Fruit fly (Drosophila melanogaster) whole organism, embryonic: ENCODE results near the gene hang.
A peak's percentile ranks its signal among the peaks of the same experiment; 100 is the strongest.

Experiments used
- Bgb ChIP-seq: fragments of 200-800 bp; sonication (Bioruptor generic); IDR thresholded peaks from 2 replicates; pipeline ENCODE4 v1.3.6; 2022; ENCODE audit warnings: missing biosample characterization, missing genetic modification characterization; ENCODE audit not compliant: partially characterized antibody
- CG10274 ChIP-seq: fragments of 200-800 bp; sonication (Bioruptor generic); optimal IDR thresholded peaks from 3 replicates; lab custom pipeline; 2017; ENCODE audit warnings: missing biosample characterization, mild to moderate bottlenecking, missing genetic modification characterization
- CG10431 ChIP-seq: fragments of 200-800 bp; sonication (Bioruptor generic); optimal IDR thresholded peaks from 3 replicates; lab custom pipeline; 2018; ENCODE audit warnings: missing biosample characterization, mild to moderate bottlenecking, missing genetic modification characterization
- CG10959 ChIP-seq: fragments of 200-800 bp; sonication (Bioruptor generic); IDR thresholded peaks from 2 replicates; pipeline ENCODE4 v1.3.6; 2022; ENCODE audit warnings: missing biosample characterization, missing genetic modification characterization
- CG11247 ChIP-seq: fragments of 200-800 bp; sonication (Bioruptor generic); IDR thresholded peaks from 2 replicates; pipeline ENCODE4 v1.3.6; 2022; ENCODE audit warnings: missing biosample characterization, missing genetic modification characterization
- CG11560 ChIP-seq: fragments of 200-800 bp; sonication (Bioruptor generic); IDR thresholded peaks from 3 replicates; pipeline ENCODE4 v1.3.6; 2022; ENCODE audit warnings: missing biosample characterization, missing genetic modification characterization
- CG11696 ChIP-seq: fragments of 200-800 bp; sonication (Bioruptor generic); IDR thresholded peaks from 2 replicates; pipeline ENCODE4 v1.3.6; 2022; ENCODE audit warnings: missing biosample characterization, missing genetic modification characterization
- CG12942 ChIP-seq: fragments of 200-800 bp; sonication (Bioruptor generic); optimal IDR thresholded peaks from 3 replicates; lab custom pipeline; 2016; ENCODE audit warnings: missing biosample characterization, missing genetic modification characterization
- CG15696 ChIP-seq: fragments of 200-800 bp; sonication (Bioruptor generic); optimal IDR thresholded peaks from 2 replicates; lab custom pipeline; 2019; ENCODE audit warnings: missing biosample characterization, mild to moderate bottlenecking, missing genetic modification characterization, moderate library complexity
- CG16815 ChIP-seq: fragments of 200-800 bp; sonication (Bioruptor generic); optimal IDR thresholded peaks from 3 replicates; lab custom pipeline; 2017; ENCODE audit warnings: missing biosample characterization, mild to moderate bottlenecking, missing genetic modification characterization
- CG16863 ChIP-seq: fragments of 200-800 bp; sonication (Bioruptor generic); optimal IDR thresholded peaks from 3 replicates; lab custom pipeline; 2016; ENCODE audit warnings: missing biosample characterization, missing genetic modification characterization
- CG17328 ChIP-seq: fragments of 200-800 bp; sonication (Bioruptor generic); IDR thresholded peaks from 2 replicates; pipeline ENCODE4 v1.3.6; 2022; ENCODE audit warnings: missing biosample characterization, missing genetic modification characterization
- CG17829 ChIP-seq: fragments of 200-800 bp; optimal IDR thresholded peaks from 2 replicates; lab custom pipeline; 2019; ENCODE audit warnings: missing biosample characterization, mild to moderate bottlenecking, missing genetic modification characterization, moderate library complexity
- CG18011 ChIP-seq: fragments of 200-800 bp; sonication (Bioruptor generic); optimal IDR thresholded peaks from 2 replicates; lab custom pipeline; 2017; ENCODE audit warnings: missing biosample characterization, missing genetic modification characterization, mild to moderate bottlenecking, moderate library complexity, missing genotype
- CG2120 ChIP-seq: fragments of 200-800 bp; sonication (Bioruptor generic); optimal IDR thresholded peaks from 3 replicates; lab custom pipeline; 2016; ENCODE audit warnings: missing biosample characterization, missing genetic modification characterization
- CG2889 ChIP-seq: fragments of 200-800 bp; sonication (Bioruptor generic); IDR thresholded peaks from 3 replicates; pipeline ENCODE4 v1.3.6; 2022; ENCODE audit warnings: missing biosample characterization, missing genetic modification characterization
- CG32772 ChIP-seq: fragments of 200-800 bp; sonication (Bioruptor generic); IDR thresholded peaks from 2 replicates; pipeline ENCODE4 v1.3.6; 2022; ENCODE audit warnings: missing biosample characterization, missing genetic modification characterization
- CG42726 ChIP-seq: fragments of 200-800 bp; sonication (Bioruptor generic); IDR thresholded peaks from 2 replicates; pipeline ENCODE4 v1.3.6; 2022; ENCODE audit warnings: missing biosample characterization, missing genetic modification characterization; ENCODE audit not compliant: partially characterized antibody
- CG4617 ChIP-seq: fragments of 200-800 bp; sonication (Bioruptor generic); optimal IDR thresholded peaks from 3 replicates; lab custom pipeline; 2016; ENCODE audit warnings: missing biosample characterization, missing genetic modification characterization, borderline replicate concordance
- CG6175 ChIP-seq: fragments of 200-800 bp; sonication (Bioruptor generic); IDR thresholded peaks from 3 replicates; pipeline ENCODE4 v1.3.6; 2022; ENCODE audit warnings: missing biosample characterization, missing genetic modification characterization
- CG7963 ChIP-seq: fragments of 200-800 bp; sonication (Bioruptor generic); IDR thresholded peaks from 3 replicates; pipeline ENCODE4 v1.3.6; 2022; ENCODE audit warnings: missing biosample characterization, missing genetic modification characterization; ENCODE audit not compliant: partially characterized antibody
- CG8290 ChIP-seq, 3 experiments: fragments of 200-800 bp; sonication (Bioruptor generic); optimal IDR thresholded peaks; 2 replicates each; lab custom pipeline; 2016 to 2019; ENCODE audit warnings: missing biosample characterization in 3 of 3, missing genetic modification characterization in 3 of 3, mild to moderate bottlenecking in 2 of 3, moderate library complexity in 1 of 3
- CG8478 ChIP-seq: fragments of >200 bp; optimal IDR thresholded peaks from 2 replicates; lab custom pipeline; 2018
- Drgx ChIP-seq: fragments of 200-800 bp; sonication (Bioruptor generic); IDR thresholded peaks from 2 replicates; pipeline ENCODE4 v1.3.6; 2022; ENCODE audit warnings: missing biosample characterization, missing genetic modification characterization
- Eip74EF ChIP-seq, 2 experiments: fragments of 200-800 bp in 1 of 2; fragments of >200 bp in 1 of 2; sonication (Bioruptor generic) in 1 of 2; optimal IDR thresholded peaks; 2 replicates each; lab custom pipeline; 2017 to 2019; ENCODE audit warnings: missing biosample characterization in 2 of 2, missing genetic modification characterization in 2 of 2, mild to moderate bottlenecking in 1 of 2, moderate library complexity in 1 of 2
- Lhr ChIP-seq: fragments of 200-800 bp; sonication (Bioruptor generic); optimal IDR thresholded peaks from 3 replicates; lab custom pipeline; 2017; ENCODE audit warnings: mild to moderate bottlenecking, missing biosample characterization, missing genetic modification reagents, missing genetic modification characterization
- Max ChIP-seq: fragments of 200-800 bp; sonication (Bioruptor generic); optimal IDR thresholded peaks from 2 replicates; lab custom pipeline; 2016; ENCODE audit warnings: missing biosample characterization, mild to moderate bottlenecking, missing genetic modification characterization
- NFAT ChIP-seq: fragments of 200-800 bp; sonication (Bioruptor generic); IDR thresholded peaks from 2 replicates; pipeline ENCODE4 v1.3.6; 2022; ENCODE audit warnings: missing biosample characterization, missing genetic modification characterization
- Neu2 ChIP-seq: fragments of 200-800 bp; sonication (Bioruptor generic); optimal IDR thresholded peaks from 3 replicates; lab custom pipeline; 2016; ENCODE audit warnings: missing biosample characterization, missing genetic modification characterization, borderline replicate concordance
- Oli ChIP-seq: fragments of 200-800 bp; sonication (Bioruptor generic); optimal IDR thresholded peaks from 2 replicates; lab custom pipeline; 2018; ENCODE audit warnings: missing biosample characterization, mild to moderate bottlenecking, missing genetic modification characterization, moderate library complexity
- Pdp1 ChIP-seq, 2 experiments: fragments of 200-800 bp; sonication (Bioruptor generic); optimal IDR thresholded peaks; 3 replicates each; lab custom pipeline; 2016; ENCODE audit warnings: missing biosample characterization in 2 of 2, missing genetic modification characterization in 2 of 2, mild to moderate bottlenecking in 1 of 2, moderate library complexity in 1 of 2
- Vsx1 ChIP-seq: fragments of 200-800 bp; sonication (Bioruptor generic); optimal IDR thresholded peaks from 2 replicates; lab custom pipeline; 2017; ENCODE audit warnings: missing biosample characterization, mild to moderate bottlenecking, missing genetic modification characterization, missing genetic modification reagents
- abd-A ChIP-seq: fragments of 200-800 bp; sonication (Bioruptor generic); optimal IDR thresholded peaks from 3 replicates; lab custom pipeline; 2019; ENCODE audit warnings: missing biosample characterization, mild to moderate bottlenecking, missing genetic modification characterization, moderate library complexity
- al ChIP-seq: fragments of 200-800 bp; sonication (Bioruptor generic); IDR thresholded peaks from 2 replicates; pipeline ENCODE4 v1.3.6; 2022; ENCODE audit warnings: missing biosample characterization, missing genetic modification characterization
- ash1 ChIP-seq: fragments of 200-800 bp; sonication (Bioruptor generic); optimal IDR thresholded peaks from 2 replicates; lab custom pipeline; 2018; ENCODE audit warnings: missing biosample characterization, mild to moderate bottlenecking, missing genetic modification characterization
- btn ChIP-seq: fragments of 200-800 bp; sonication (Bioruptor generic); optimal IDR thresholded peaks from 2 replicates; lab custom pipeline; 2016; ENCODE audit warnings: missing biosample characterization, missing genetic modification characterization
- corto ChIP-seq: fragments of 200-800 bp; sonication (Bioruptor generic); optimal IDR thresholded peaks from 2 replicates; lab custom pipeline; 2016; ENCODE audit warnings: missing biosample characterization, mild to moderate bottlenecking, missing genetic modification characterization, moderate library complexity
- hbn ChIP-seq: fragments of 200-800 bp; sonication (Bioruptor generic); IDR thresholded peaks from 2 replicates; pipeline ENCODE4 v1.3.6; 2022; ENCODE audit warnings: missing biosample characterization, missing genetic modification characterization; ENCODE audit not compliant: partially characterized antibody
- hkb ChIP-seq, 2 experiments: fragments of 200-800 bp in 1 of 2; fragments of >200 bp in 1 of 2; sonication (Bioruptor generic) in 1 of 2; IDR thresholded peaks in 1 of 2; optimal IDR thresholded peaks in 1 of 2; 2 replicates each; pipeline versions ENCODE4 v1.3.6 to Lab custom; 2017 to 2022; ENCODE audit warnings: missing biosample characterization in 1 of 2, missing genetic modification characterization in 1 of 2
- kah ChIP-seq: fragments of 200-800 bp; sonication (Bioruptor generic); optimal IDR thresholded peaks from 2 replicates; lab custom pipeline; 2018; ENCODE audit warnings: missing biosample characterization, mild to moderate bottlenecking, missing genetic modification characterization
- peb ChIP-seq: fragments of 200-800 bp; sonication (Bioruptor generic); IDR thresholded peaks from 2 replicates; pipeline ENCODE4 v1.3.6; 2022; ENCODE audit warnings: missing biosample characterization, missing genetic modification characterization
- prd ChIP-seq, 3 experiments: fragments of >200 bp in 2 of 3; fragments of 200-800 bp in 1 of 3; sonication (Bioruptor generic) in 1 of 3; optimal IDR thresholded peaks in 2 of 3; IDR thresholded peaks in 1 of 3; 2 replicates in 2 of 3; 3 replicates in 1 of 3; pipeline versions ENCODE4 v1.3.6 to Lab custom; 2017 to 2022; ENCODE audit warnings: missing biosample characterization in 1 of 3, missing genetic modification characterization in 1 of 3
- pum ChIP-seq: fragments of 200-800 bp; sonication (Bioruptor generic); optimal IDR thresholded peaks from 2 replicates; lab custom pipeline; 2016; ENCODE audit warnings: missing biosample characterization, missing genetic modification characterization
- schlank ChIP-seq: fragments of 200-800 bp; sonication (Bioruptor generic); optimal IDR thresholded peaks from 2 replicates; lab custom pipeline; 2018; ENCODE audit warnings: missing biosample characterization, mild to moderate bottlenecking, missing genetic modification characterization
- scrt ChIP-seq: fragments of 200-800 bp; sonication (Bioruptor generic); optimal IDR thresholded peaks from 2 replicates; lab custom pipeline; 2018; ENCODE audit warnings: missing biosample characterization, mild to moderate bottlenecking, missing genetic modification characterization, moderate library complexity
- sisA ChIP-seq: fragments of 200-800 bp; sonication (Bioruptor generic); IDR thresholded peaks from 2 replicates; pipeline ENCODE4 v1.3.6; 2022; ENCODE audit warnings: missing biosample characterization, missing genetic modification characterization
- vvl ChIP-seq: fragments of 200-800 bp; sonication (Bioruptor generic); IDR thresholded peaks from 2 replicates; pipeline ENCODE4 v1.3.6; 2022; ENCODE audit warnings: missing biosample characterization, missing genetic modification characterization
- yki ChIP-seq: fragments of >200 bp; optimal IDR thresholded peaks from 3 replicates; lab custom pipeline; 2018
- z ChIP-seq: fragments of 200-800 bp; sonication (Bioruptor generic); IDR thresholded peaks from 3 replicates; pipeline ENCODE4 v1.3.6; 2022; ENCODE audit warnings: missing biosample characterization, missing genetic modification characterization

hang gene

DNA sequence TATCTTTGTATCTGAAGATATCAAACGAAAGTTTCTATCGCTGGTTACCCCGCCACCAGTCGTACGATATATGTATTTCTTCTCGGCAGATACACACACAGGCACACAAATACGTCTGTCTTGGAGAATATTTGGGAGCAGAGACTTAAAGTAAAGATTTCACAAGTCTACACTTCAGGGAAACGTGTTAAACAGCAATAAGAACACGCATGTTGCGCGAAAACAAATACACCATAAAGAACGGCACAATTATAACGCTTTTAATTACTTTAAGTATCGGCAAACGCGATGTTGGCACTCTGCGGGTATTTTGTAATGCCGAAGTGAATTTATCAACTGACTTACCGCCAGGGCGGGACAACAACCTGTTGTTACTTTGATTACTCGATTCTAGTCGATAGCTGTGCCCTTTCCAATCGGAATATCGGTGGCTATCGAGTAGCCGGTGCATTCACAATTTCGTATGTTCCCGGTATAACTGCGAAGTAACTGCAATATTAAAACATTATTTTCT, 675 bp upstream of the hang start, which contains the start of gene AnxB11 (continued):
- TF ChIP-seq CG4617 (GFP tag; lab: Kevin White, UChicago): peak; percentile 23
- no peak for TF ChIP-seq CG10274
- no peak for TF ChIP-seq CG10959 (GFP tag; lab: Robert Waterston, UW)
- TF ChIP-seq CG2120 (GFP tag; lab: Kevin White, UChicago): no peak
- TF ChIP-seq CG11560 (tag; lab: Robert Waterston, UW): peak; percentile 98
- TF ChIP-seq CG7963 (GFP tag; lab: Robert Waterston, UW): peak; percentile 84
- TF ChIP-seq CG15696 (tag; lab: Kevin White, UChicago): no peak
- no peak for TF ChIP-seq Lhr (GFP tag; lab: Kevin White, UChicago)
- TF ChIP-seq kah (GFP tag; lab: Kevin White, UChicago): peak; percentile 98
- TF ChIP-seq CG2889: no peak
- no peak for TF ChIP-seq CG16815 (GFP tag; lab: Kevin White, UChicago)
- no peak for TF ChIP-seq yki
- TF ChIP-seq CG12942 (GFP tag; lab: Kevin White, UChicago): no peak
- TF ChIP-seq CG6175 (GFP tag; lab: Robert Waterston, UW): no peak
- TF ChIP-seq Neu2 (GFP tag; lab: Kevin White, UChicago): no peak
- no peak for TF ChIP-seq CG8478 (lab: Kevin White, UChicago)
- no peak for TF ChIP-seq CG11696 (GFP tag; lab: Robert Waterston, UW)
- TF ChIP-seq sisA: no peak
- no peak for TF ChIP-seq al (GFP tag; lab: Robert Waterston, UW)
- no peak for TF ChIP-seq Vsx1
- TF ChIP-seq hkb (optimal IDR thresholded peaks at IDR 0.05; lab: Kevin White, UChicago): no peak
- 0 out of 2 replicates have a peak, but pooled peaks have one; percentile 13 for TF ChIP-seq hkb (GFP tag; IDR thresholded peaks at IDR 0.05; lab: Robert Waterston, UW)
- TF ChIP-seq CG11247 (GFP tag; lab: Robert Waterston, UW): no peak
- TF ChIP-seq Max (GFP tag; lab: Kevin White, UChicago): no peak
- TF ChIP-seq CG8290 (GFP tag; optimal IDR thresholded peaks at IDR 0.05; lab: Kevin White, UChicago): no peak
- TF ChIP-seq CG8290 (tag; optimal IDR thresholded peaks at IDR 0.05; lab: Kevin White, UChicago): peak in 1 of 2 experiments; percentile 14
- no peak for TF ChIP-seq ash1 (GFP tag; lab: Kevin White, UChicago)
- no peak for TF ChIP-seq CG17328
- no peak for TF ChIP-seq vvl
- no peak for TF ChIP-seq z (GFP tag; lab: Robert Waterston, UW)
- TF ChIP-seq NFAT (GFP tag; lab: Robert Waterston, UW): no peak
- TF ChIP-seq pum: no peak
- TF ChIP-seq Drgx (GFP tag; lab: Robert Waterston, UW): no peak
- no peak for TF ChIP-seq CG17829 (tag; lab: Kevin White, UChicago)
- peak; percentile 30; the same call in 1 of the 2 replicates for TF ChIP-seq CG42726 (GFP tag; lab: Robert Waterston, UW)
- TF ChIP-seq CG16863 (GFP tag; lab: Kevin White, UChicago): peak; percentile 2
- TF ChIP-seq Bgb (GFP tag; lab: Robert Waterston, UW): peak; percentile 58
- TF ChIP-seq corto (GFP tag; lab: Kevin White, UChicago): no peak
- peak; percentile 88 for TF ChIP-seq scrt (GFP tag; lab: Kevin White, UChicago)
- no peak for TF ChIP-seq CG32772
- no peak for TF ChIP-seq btn
- no peak for TF ChIP-seq peb (GFP tag; lab: Robert Waterston, UW)
- no peak for TF ChIP-seq prd (optimal IDR thresholded peaks at IDR 0.05; lab: Kevin White, UChicago)
- no peak for TF ChIP-seq prd (GFP tag; IDR thresholded peaks at IDR 0.05; lab: Robert Waterston, UW)
- TF ChIP-seq Pdp1 (GFP tag; optimal IDR thresholded peaks at IDR 0.05; lab: Kevin White, UChicago): no peak
- TF ChIP-seq CG18011 (GFP tag; lab: Kevin White, UChicago): no peak
- TF ChIP-seq hbn (GFP tag; lab: Robert Waterston, UW): peak; percentile 15; the same call in 1 of the 2 replicates
- TF ChIP-seq Oli (tag; lab: Kevin White, UChicago): no peak
- no peak for TF ChIP-seq CG10431 (GFP tag; lab: Kevin White, UChicago)
- TF ChIP-seq abd-A (tag; lab: Kevin White, UChicago): no peak
- no peak for TF ChIP-seq schlank
- TF ChIP-seq Eip74EF (GFP tag; optimal IDR thresholded peaks at IDR 0.05; lab: Kevin White, UChicago): peak in 1 of 2 experiments; percentile 20
